Worm (Caenorhabditis elegans) whole organism, L4 larva: ENCODE measurements around the gene F43C1.7.

Source experiments
- F49E8.2 ChIP-seq: sonication (generic microtip); optimal IDR thresholded peaks from 2 replicates; lab custom pipeline; 2016; ENCODE audit warnings: missing compliant biosample characterization, mild to moderate bottlenecking, missing genetic modification characterization, borderline replicate concordance
- R02D3.7 ChIP-seq: fragments of 150-350 bp; sonication (generic microtip); optimal IDR thresholded peaks from 3 replicates; lab custom pipeline; 2014; ENCODE audit warnings: missing biosample characterization, missing genetic modification characterization
- T26A8.4 ChIP-seq: fragments of 200-800 bp; sonication (Bioruptor generic); IDR thresholded peaks from 2 replicates; pipeline ENCODE4 v1.3.6; 2022; ENCODE audit warnings: missing genetic modification characterization, missing compliant biosample characterization
- Y105C5A.15 ChIP-seq: fragments of 200-800 bp; sonication (Bioruptor generic); IDR thresholded peaks from 2 replicates; pipeline ENCODE4 v1.3.6; 2022; ENCODE audit warnings: missing genetic modification characterization, missing compliant biosample characterization
- Y48G9A.11 ChIP-seq: fragments of 200-800 bp; sonication (Bioruptor generic); IDR thresholded peaks from 2 replicates; pipeline ENCODE4 v1.3.6; 2022; ENCODE audit warnings: missing genetic modification reagents, missing genetic modification characterization, missing compliant biosample characterization
- ZK337.2 ChIP-seq: fragments of 200-800 bp; sonication (Bioruptor generic); IDR thresholded peaks from 2 replicates; pipeline ENCODE4 v1.3.6; 2022; ENCODE audit warnings: missing genetic modification reagents, missing genetic modification characterization, missing compliant biosample characterization
- aha-1 ChIP-seq: fragments of 150-350 bp; peaks from one replicate; lab custom pipeline; 2014; ENCODE audit warnings: missing biosample characterization, missing genetic modification characterization
- arid-1 ChIP-seq: fragments of 200-800 bp; sonication (Bioruptor generic); conservative IDR thresholded peaks from 2 replicates; pipeline ENCODE4 v1.3.6; 2022; ENCODE audit warnings: missing genetic modification reagents, missing genetic modification characterization, missing compliant biosample characterization
- ceh-20 ChIP-seq: fragments of 200-800 bp; sonication (Bioruptor generic); IDR thresholded peaks from 2 replicates; pipeline ENCODE4 v1.3.6; 2022; ENCODE audit warnings: missing genetic modification reagents, missing genetic modification characterization, missing compliant biosample characterization
- ceh-32 ChIP-seq: sonication (generic microtip); optimal IDR thresholded peaks from 2 replicates; lab custom pipeline; 2016; ENCODE audit warnings: mild to moderate bottlenecking, missing genetic modification characterization, missing compliant biosample characterization; ENCODE audit not compliant: poor library complexity
- ceh-44 ChIP-seq: fragments of 200-800 bp; sonication (Bioruptor generic); IDR thresholded peaks from 2 replicates; pipeline ENCODE4 v1.3.6; 2022; ENCODE audit warnings: missing genetic modification reagents, missing genetic modification characterization, missing compliant biosample characterization
- ceh-62 ChIP-seq: sonication (generic microtip); optimal IDR thresholded peaks from 2 replicates; lab custom pipeline; 2017; ENCODE audit warnings: missing biosample characterization, missing genetic modification characterization
- ceh-82 ChIP-seq: sonication (generic microtip); optimal IDR thresholded peaks from 2 replicates; lab custom pipeline; 2017; ENCODE audit warnings: missing biosample characterization, missing genetic modification characterization
- ctbp-1 ChIP-seq: fragments of 200-800 bp; sonication (Bioruptor generic); IDR thresholded peaks from 2 replicates; pipeline ENCODE4 v1.3.6; 2022; ENCODE audit warnings: missing genetic modification reagents, missing genetic modification characterization, missing compliant biosample characterization
- daf-12 ChIP-seq: fragments of 150-350 bp; optimal IDR thresholded peaks from 2 replicates; lab custom pipeline; 2014; ENCODE audit warnings: missing biosample characterization, missing genetic modification reagents, missing genetic modification characterization
- daf-16 ChIP-seq, 3 experiments: sonication (generic microtip); optimal IDR thresholded peaks; 2 replicates each; lab custom pipeline; 2016 to 2017; ENCODE audit warnings: missing genetic modification characterization in 3 of 3, missing genetic modification reagents in 3 of 3, mild to moderate bottlenecking in 2 of 3, missing compliant biosample characterization in 2 of 3, missing biosample characterization in 1 of 3, moderate library complexity in 1 of 3
- daf-19 ChIP-seq: fragments of 200-800 bp; sonication (Bioruptor generic); conservative IDR thresholded peaks from 2 replicates; pipeline ENCODE4 v1.3.6; 2022; ENCODE audit warnings: missing genetic modification characterization, missing compliant biosample characterization
- daf-8 ChIP-seq: fragments of 200-800 bp; sonication (Bioruptor generic); IDR thresholded peaks from 2 replicates; pipeline ENCODE4 v1.3.6; 2022; ENCODE audit warnings: missing genetic modification characterization, missing compliant biosample characterization
- dmd-8 ChIP-seq: fragments of 200-800 bp; sonication (Bioruptor generic); IDR thresholded peaks from 2 replicates; pipeline ENCODE4 v1.3.6; 2022; ENCODE audit warnings: missing genetic modification characterization, missing compliant biosample characterization
- dmd-9 ChIP-seq: fragments of 200-800 bp; sonication (Bioruptor generic); IDR thresholded peaks from 2 replicates; pipeline ENCODE4 v1.3.6; 2022; ENCODE audit warnings: missing genetic modification reagents, missing genetic modification characterization, missing compliant biosample characterization
- dve-1 ChIP-seq: sonication (generic microtip); optimal IDR thresholded peaks from 2 replicates; lab custom pipeline; 2017; ENCODE audit warnings: antibody characterized with exemption, mild to moderate bottlenecking, missing genetic modification characterization, missing compliant biosample characterization; ENCODE audit not compliant: insufficient read depth
- gei-8 ChIP-seq: fragments of 200-800 bp; sonication (Bioruptor generic); optimal IDR thresholded peaks from 2 replicates; lab custom pipeline; 2018; ENCODE audit warnings: mild to moderate bottlenecking, missing genetic modification characterization, missing compliant biosample characterization
- hmg-1.1 ChIP-seq: fragments of 200-800 bp; sonication (Bioruptor generic); IDR thresholded peaks from 2 replicates; pipeline ENCODE4 v1.3.6; 2022; ENCODE audit warnings: missing genetic modification reagents, missing genetic modification characterization, missing compliant biosample characterization
- jun-1 ChIP-seq: fragments of 150-350 bp; optimal IDR thresholded peaks from 2 replicates; lab custom pipeline; 2014; ENCODE audit warnings: missing biosample characterization, missing genetic modification reagents, missing genetic modification characterization
- lin-15B ChIP-seq: fragments of 150-350 bp; sonication (generic microtip); optimal IDR thresholded peaks from 3 replicates; lab custom pipeline; 2014; ENCODE audit warnings: missing biosample characterization, missing genetic modification characterization
- lin-29 ChIP-seq: fragments of 200-800 bp; sonication (Bioruptor generic); IDR thresholded peaks from 2 replicates; pipeline ENCODE4 v1.3.6; 2022; ENCODE audit warnings: missing genetic modification reagents, missing genetic modification characterization, missing compliant biosample characterization
- lin-39 ChIP-seq: fragments of 150-350 bp; optimal IDR thresholded peaks from 2 replicates; lab custom pipeline; 2014; ENCODE audit warnings: missing biosample characterization, missing genetic modification reagents, missing genetic modification characterization
- lsy-2 ChIP-seq, 2 experiments: fragments of 150-350 bp in 1 of 2; sonication (generic microtip) in 1 of 2; optimal IDR thresholded peaks; 2 replicates each; lab custom pipeline; 2014 to 2017; ENCODE audit warnings: missing biosample characterization in 2 of 2, missing genetic modification characterization in 2 of 2
- mdl-1 ChIP-seq, 2 experiments: fragments of 150-350 bp in 1 of 2; sonication (generic microtip) in 1 of 2; optimal IDR thresholded peaks; 2 replicates each; lab custom pipeline; 2014 to 2017; ENCODE audit warnings: missing biosample characterization in 2 of 2, missing genetic modification characterization in 2 of 2
- mep-1 ChIP-seq: fragments of 150-350 bp; sonication (generic microtip); optimal IDR thresholded peaks from 3 replicates; lab custom pipeline; 2014; ENCODE audit warnings: missing biosample characterization, missing genetic modification characterization
- nhr-102 ChIP-seq: sonication (generic microtip); optimal IDR thresholded peaks from 2 replicates; lab custom pipeline; 2016; ENCODE audit warnings: mild to moderate bottlenecking, missing genetic modification characterization, moderate library complexity, missing compliant biosample characterization
- nhr-11 ChIP-seq: fragments of 150-350 bp; optimal IDR thresholded peaks from 2 replicates; lab custom pipeline; 2014; ENCODE audit warnings: missing biosample characterization, missing genetic modification characterization
- nhr-237 ChIP-seq: sonication (generic microtip); optimal IDR thresholded peaks from 2 replicates; lab custom pipeline; 2017; ENCODE audit warnings: missing biosample characterization, missing genetic modification characterization
- nhr-25 ChIP-seq: sonication (generic microtip); optimal IDR thresholded peaks from 2 replicates; lab custom pipeline; 2017; ENCODE audit warnings: missing genetic modification characterization, mild to moderate bottlenecking, missing compliant biosample characterization, antibody characterized with exemption, moderate library complexity, borderline replicate concordance; ENCODE audit not compliant: insufficient read depth
- nhr-41 ChIP-seq: fragments of 200-800 bp; sonication (Bioruptor generic); IDR thresholded peaks from 2 replicates; pipeline ENCODE4 v1.3.6; 2022; ENCODE audit warnings: missing genetic modification reagents, missing genetic modification characterization, missing compliant biosample characterization
- nhr-76 ChIP-seq: fragments of 150-350 bp; optimal IDR thresholded peaks from 2 replicates; lab custom pipeline; 2014; ENCODE audit warnings: missing biosample characterization, missing genetic modification characterization
- nhr-77 ChIP-seq: fragments of 150-350 bp; optimal IDR thresholded peaks from 2 replicates; lab custom pipeline; 2014; ENCODE audit warnings: missing biosample characterization, missing genetic modification characterization
- pha-4 ChIP-seq, 2 experiments: fragments of 150-350 bp in 1 of 2; fragments of 200-800 bp in 1 of 2; sonication (Bioruptor generic) in 1 of 2; IDR thresholded peaks in 1 of 2; optimal IDR thresholded peaks in 1 of 2; 2 replicates each; pipeline versions ENCODE4 v1.3.6 to Lab custom; 2014 to 2022; ENCODE audit warnings: missing genetic modification characterization in 2 of 2, missing genetic modification reagents in 2 of 2, missing biosample characterization in 1 of 2, missing compliant biosample characterization in 1 of 2
- pqm-1 ChIP-seq: sonication (generic microtip); optimal IDR thresholded peaks from 2 replicates; lab custom pipeline; 2017; ENCODE audit warnings: missing biosample characterization, missing genetic modification characterization
- saeg-2 ChIP-seq: fragments of 200-800 bp; sonication (Bioruptor generic); IDR thresholded peaks from 2 replicates; pipeline ENCODE4 v1.3.6; 2022; ENCODE audit warnings: missing genetic modification reagents, missing genetic modification characterization, missing compliant biosample characterization
- set-16 ChIP-seq: fragments of 200-800 bp; sonication (Bioruptor generic); IDR thresholded peaks from 2 replicates; pipeline ENCODE4 v1.3.6; 2022; ENCODE audit warnings: missing genetic modification reagents, missing genetic modification characterization, missing compliant biosample characterization
- snpc-1.2 ChIP-seq: fragments of 200-800 bp; sonication (Bioruptor generic); IDR thresholded peaks from 2 replicates; pipeline ENCODE4 v1.3.6; 2022; ENCODE audit warnings: missing genetic modification reagents, missing genetic modification characterization, missing compliant biosample characterization
- snpc-4 ChIP-seq: fragments of 150-350 bp; optimal IDR thresholded peaks from 2 replicates; lab custom pipeline; 2014; ENCODE audit warnings: missing biosample characterization, missing genetic modification characterization
- tag-97 ChIP-seq: fragments of 200-800 bp; sonication (Bioruptor generic); IDR thresholded peaks from 2 replicates; pipeline ENCODE4 v1.3.6; 2022; ENCODE audit warnings: missing genetic modification characterization, missing compliant biosample characterization
- unc-62 ChIP-seq, 3 experiments: fragments of 150-350 bp in 1 of 3; sonication (generic microtip); optimal IDR thresholded peaks in 2 of 3; peaks in 1 of 3; 1 replicate in 1 of 3; 2 replicates in 2 of 3; lab custom pipeline; 2014 to 2017; ENCODE audit warnings: missing biosample characterization in 3 of 3, missing genetic modification characterization in 3 of 3, missing genetic modification reagents in 3 of 3, missing genotype in 1 of 3
- zip-11 ChIP-seq: fragments of 200-800 bp; sonication (Bioruptor generic); IDR thresholded peaks from 2 replicates; pipeline ENCODE4 v1.3.6; 2022; ENCODE audit warnings: missing genetic modification characterization, missing compliant biosample characterization
- ztf-11 ChIP-seq: fragments of 150-350 bp; optimal IDR thresholded peaks from 2 replicates; lab custom pipeline; 2014; ENCODE audit warnings: missing biosample characterization, missing genetic modification characterization
- ztf-7 ChIP-seq: fragments of 150-350 bp; optimal IDR thresholded peaks from 2 replicates; lab custom pipeline; 2014; ENCODE audit warnings: missing biosample characterization, missing genetic modification characterization

Gene F43C1.7

DNA sequence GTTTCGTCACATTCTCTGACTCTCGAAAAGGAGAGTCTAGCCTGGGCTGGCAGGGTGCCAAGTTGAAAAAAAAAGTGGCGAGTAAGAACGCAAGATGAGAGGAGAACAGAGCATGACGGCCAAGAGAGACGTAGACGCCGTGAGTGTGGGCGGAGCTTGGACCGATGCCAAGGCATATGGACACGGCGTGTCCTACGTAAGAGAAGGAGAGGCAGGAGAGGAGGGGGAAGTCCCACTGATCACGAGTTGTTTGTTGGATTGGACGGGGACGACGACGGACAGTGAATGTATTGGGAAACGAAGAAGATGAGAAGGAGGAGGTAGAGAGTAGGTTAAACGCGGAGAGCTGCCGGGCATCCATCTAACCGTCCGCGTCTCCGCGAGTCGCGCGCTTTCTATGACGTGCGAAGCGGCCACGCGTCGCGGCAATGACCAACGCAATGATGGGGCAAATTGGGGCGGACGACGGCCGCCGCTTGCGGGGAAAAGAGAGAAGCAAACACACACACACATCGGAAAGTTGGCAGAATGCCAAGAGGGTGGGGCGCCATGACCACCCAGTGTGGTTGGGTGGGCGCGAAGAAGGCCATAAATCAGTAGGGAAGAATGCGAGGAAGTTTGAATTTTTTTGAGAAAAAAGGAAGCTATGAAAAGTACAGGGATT is 39.7 kb upstream of the F43C1.7 start (continued):
- TF ChIP-seq snpc-4 (peak; percentile 56), tag-97 (GFP tag; lab: Robert Waterston, UW) (0 out of 2 replicates have a peak, but pooled peaks have one; percentile 10), ceh-32 (tag; lab: Kevin White, UChicago) (peak; percentile 90), zip-11 (GFP tag; lab: Robert Waterston, UW) (no peak; the same call in 1 of the 2 replicates), jun-1 (peak; percentile 90), aha-1 (tag; lab: Kevin White, UChicago) (peak; percentile 100), Y105C5A.15 (no peak), nhr-102 (tag; lab: Kevin White, UChicago) (peak; percentile 98), ceh-44 (GFP tag; lab: Robert Waterston, UW) (0 out of 2 replicates have a peak, but pooled peaks have one; percentile 5), mep-1 (tag; lab: Kevin White, UChicago) (peak; percentile 98), ceh-62 (no peak), arid-1 (GFP tag; lab: Robert Waterston, UW) (peak; percentile 87), dmd-8 (GFP tag; lab: Robert Waterston, UW) (0 out of 2 replicates have a peak, but pooled peaks have one; percentile 71), Y48G9A.11 (no peak), ztf-11 (no peak), daf-8 (GFP tag; lab: Robert Waterston, UW) (no peak), daf-19 (GFP tag; lab: Robert Waterston, UW) (peak; percentile 81), gei-8 (GFP tag; lab: Kevin White, UChicago) (peak; percentile 100), ZK337.2 (GFP tag; lab: Robert Waterston, UW) (peak; percentile 38; the same call in 1 of the 2 replicates), lsy-2 (tag; optimal IDR thresholded peaks at IDR 0.05; lab: Kevin White, UChicago) (peak; percentile 93 to 95), nhr-41 (GFP tag; lab: Robert Waterston, UW) (peak; percentile 91), lin-15B (tag; lab: Kevin White, UChicago) (peak; percentile 25), nhr-76 (peak; percentile 58), dve-1 (tag; lab: Kevin White, UChicago) (peak; percentile 99), T26A8.4 (peak; percentile 98), snpc-1.2 (GFP tag; lab: Robert Waterston, UW) (no peak; the same call in 1 of the 2 replicates), pqm-1 (tag; lab: Kevin White, UChicago) (no peak), saeg-2 (GFP tag; lab: Robert Waterston, UW) (peak; percentile 98), ceh-20 (GFP tag; lab: Robert Waterston, UW) (peak; percentile 98), mdl-1 (tag; optimal IDR thresholded peaks at IDR 0.05; lab: Kevin White, UChicago) (peak; percentile 98 to 99), daf-12 (tag; lab: Kevin White, UChicago) (no peak), R02D3.7 (no peak), pha-4 (GFP tag; IDR thresholded peaks at IDR 0.05; lab: Robert Waterston, UW) (peak; percentile 98), pha-4 (tag; optimal IDR thresholded peaks at IDR 0.05; lab: Kevin White, UChicago) (peak; percentile 40), unc-62 (GFP tag; optimal IDR thresholded peaks at IDR 0.05 in 1 of 2; lab: Kevin White, UChicago) (peak in 1 of 2 experiments; percentile 100), unc-62 (tag; optimal IDR thresholded peaks at IDR 0.05; lab: Kevin White, UChicago) (peak; percentile 72), daf-16 (GFP tag; optimal IDR thresholded peaks at IDR 0.05; lab: Kevin White, UChicago) (peak; percentile 94 to 97), daf-16 (tag; optimal IDR thresholded peaks at IDR 0.05; lab: Kevin White, UChicago) (peak; percentile 72), dmd-9 (GFP tag; lab: Robert Waterston, UW) (peak; percentile 75; the same call in 1 of the 2 replicates), nhr-77 (peak; percentile 90), set-16 (GFP tag; lab: Robert Waterston, UW) (peak; percentile 100), lin-39 (tag; lab: Kevin White, UChicago) (peak; percentile 74), nhr-25 (tag; lab: Kevin White, UChicago) (peak; percentile 83), ctbp-1 (peak; percentile 98), ceh-82 (tag; lab: Kevin White, UChicago) (no peak), lin-29 (GFP tag; lab: Robert Waterston, UW) (peak; percentile 91), ztf-7 (tag; lab: Kevin White, UChicago) (peak; percentile 69), hmg-1.1 (GFP tag; lab: Robert Waterston, UW) (peak; percentile 98), nhr-237 (tag; lab: Kevin White, UChicago) (peak; percentile 57), F49E8.2 (tag; lab: Kevin White, UChicago) (no peak), nhr-11 (peak; percentile 98)
